Worm (Caenorhabditis elegans) whole organism, L1 larva: ENCODE measurements around the gene dlc-5.

Experiments used
- C16A3.4 ChIP-seq: fragments of 150-350 bp; optimal IDR thresholded peaks from 2 replicates; lab custom pipeline; 2014; ENCODE audit warnings: missing biosample characterization, missing genetic modification characterization
- C34B4.2 ChIP-seq: sonication (generic microtip); optimal IDR thresholded peaks from 2 replicates; lab custom pipeline; 2017; ENCODE audit warnings: mild to moderate bottlenecking, missing genetic modification characterization, missing compliant biosample characterization
- F16B12.6 ChIP-seq: fragments of 150-350 bp; optimal IDR thresholded peaks from 2 replicates; lab custom pipeline; 2014; ENCODE audit warnings: missing biosample characterization, missing genetic modification characterization
- aha-1 ChIP-seq: fragments of 150-350 bp; optimal IDR thresholded peaks from 2 replicates; lab custom pipeline; 2014; ENCODE audit warnings: missing biosample characterization, missing genetic modification characterization
- aly-2 ChIP-seq: fragments of 150-350 bp; optimal IDR thresholded peaks from 2 replicates; lab custom pipeline; 2014; ENCODE audit warnings: missing biosample characterization, missing genetic modification characterization
- ceh-63 ChIP-seq: fragments of 200-800 bp; sonication (Bioruptor generic); optimal IDR thresholded peaks from 2 replicates; lab custom pipeline; 2018; ENCODE audit warnings: mild to moderate bottlenecking, missing genetic modification characterization, missing compliant biosample characterization
- ceh-8 ChIP-seq: fragments of 200-800 bp; sonication (Bioruptor generic); optimal IDR thresholded peaks from 2 replicates; lab custom pipeline; 2018; ENCODE audit warnings: mild to moderate bottlenecking, missing genetic modification characterization, moderate library complexity, missing compliant biosample characterization
- dpl-1 ChIP-seq, 3 experiments: fragments of 150-350 bp in 2 of 3; sonication (generic microtip) in 1 of 3; optimal IDR thresholded peaks; 2 replicates each; lab custom pipeline; 2014 to 2017; ENCODE audit warnings: missing biosample characterization in 3 of 3, missing genetic modification characterization in 3 of 3, missing genetic modification reagents in 3 of 3
- dsc-1 ChIP-seq: sonication (generic microtip); optimal IDR thresholded peaks from 2 replicates; lab custom pipeline; 2016; ENCODE audit warnings: mild to moderate bottlenecking, missing genetic modification characterization, missing compliant biosample characterization
- efl-1 ChIP-seq, 4 experiments: fragments of 150-350 bp; optimal IDR thresholded peaks in 3 of 4; peaks in 1 of 4; 1 replicate in 1 of 4; 2 replicates in 3 of 4; lab custom pipeline; 2014; ENCODE audit warnings: missing biosample characterization in 2 of 4, missing genetic modification characterization in 2 of 4, missing genetic modification reagents in 2 of 4
- efl-3 ChIP-seq: fragments of 200-800 bp; sonication (Bioruptor generic); optimal IDR thresholded peaks from 2 replicates; lab custom pipeline; 2018; ENCODE audit warnings: mild to moderate bottlenecking, missing genetic modification characterization, missing compliant biosample characterization
- egl-13 ChIP-seq: sonication (generic microtip); optimal IDR thresholded peaks from 2 replicates; lab custom pipeline; 2016; ENCODE audit warnings: missing genotype, missing genetic modification reagents, missing genetic modification characterization, missing compliant biosample characterization
- egl-27 ChIP-seq, 2 experiments: fragments of 150-350 bp in 1 of 2; sonication (generic microtip); optimal IDR thresholded peaks; 3 replicates each; lab custom pipeline; 2017 to 2018; ENCODE audit warnings: missing biosample characterization in 2 of 2, missing genetic modification characterization in 2 of 2, missing genetic modification reagents in 2 of 2
- elt-3 ChIP-seq, 6 experiments: fragments of 150-350 bp in 1 of 6; sonication (generic microtip); optimal IDR thresholded peaks; 2 replicates each; lab custom pipeline; 2017 to 2018; ENCODE audit warnings: missing biosample characterization in 6 of 6, missing genetic modification characterization in 6 of 6, inconsistent platforms in 1 of 6
- ets-5 ChIP-seq: fragments of 200-800 bp; sonication (Bioruptor generic); IDR thresholded peaks from 2 replicates; pipeline ENCODE4 v1.3.6; 2022; ENCODE audit warnings: missing genetic modification characterization, missing compliant biosample characterization
- fkh-10 ChIP-seq: sonication (generic microtip); optimal IDR thresholded peaks from 2 replicates; lab custom pipeline; 2017; ENCODE audit warnings: missing biosample characterization, missing genetic modification reagents, missing genetic modification characterization
- fkh-8 ChIP-seq: sonication (generic microtip); optimal IDR thresholded peaks from 2 replicates; lab custom pipeline; 2016; ENCODE audit warnings: mild to moderate bottlenecking, missing genetic modification characterization, missing compliant biosample characterization
- fos-1 ChIP-seq: fragments of 150-350 bp; optimal IDR thresholded peaks from 2 replicates; lab custom pipeline; 2014; ENCODE audit warnings: missing biosample characterization, missing genetic modification characterization
- hlh-4 ChIP-seq: sonication (generic microtip); optimal IDR thresholded peaks from 2 replicates; lab custom pipeline; 2016; ENCODE audit warnings: mild to moderate bottlenecking, missing genetic modification characterization, missing compliant biosample characterization
- irx-1 ChIP-seq: sonication (generic microtip); optimal IDR thresholded peaks from 2 replicates; lab custom pipeline; 2016; ENCODE audit warnings: missing genetic modification characterization, missing compliant biosample characterization
- isw-1 ChIP-seq: fragments of 200-800 bp; sonication (Bioruptor generic); IDR thresholded peaks from 2 replicates; pipeline ENCODE4 v1.3.6; 2022; ENCODE audit warnings: missing genetic modification characterization, missing compliant biosample characterization
- lin-14 ChIP-seq: fragments of 200-800 bp; sonication (Bioruptor generic); optimal IDR thresholded peaks from 2 replicates; lab custom pipeline; 2018; ENCODE audit warnings: mild to moderate bottlenecking, missing genetic modification characterization, moderate library complexity, missing compliant biosample characterization
- mdl-1 ChIP-seq, 2 experiments: fragments of 150-350 bp; optimal IDR thresholded peaks; 2 replicates each; lab custom pipeline; 2014 to 2017; ENCODE audit warnings: missing biosample characterization in 2 of 2, missing genetic modification characterization in 2 of 2, inconsistent platforms in 1 of 2
- mef-2 ChIP-seq: fragments of 150-350 bp; optimal IDR thresholded peaks from 2 replicates; lab custom pipeline; 2014; ENCODE audit warnings: missing biosample characterization, missing genetic modification characterization
- mep-1 ChIP-seq: fragments of 150-350 bp; optimal IDR thresholded peaks from 2 replicates; lab custom pipeline; 2014; ENCODE audit warnings: missing biosample characterization, missing genetic modification characterization
- nhr-11 ChIP-seq: fragments of 150-350 bp; optimal IDR thresholded peaks from 2 replicates; lab custom pipeline; 2014; ENCODE audit warnings: missing biosample characterization, missing genetic modification characterization
- nhr-12 ChIP-seq: sonication (generic microtip); optimal IDR thresholded peaks from 2 replicates; lab custom pipeline; 2017; ENCODE audit warnings: missing biosample characterization, missing genetic modification characterization
- nhr-19 ChIP-seq: fragments of 200-800 bp; sonication (Bioruptor generic); conservative IDR thresholded peaks from 2 replicates; pipeline ENCODE4 v1.3.6; 2022; ENCODE audit warnings: missing genetic modification characterization, missing compliant biosample characterization
- nhr-237 ChIP-seq: fragments of 150-350 bp; optimal IDR thresholded peaks from 2 replicates; lab custom pipeline; 2014; ENCODE audit warnings: missing biosample characterization, missing genetic modification characterization
- nhr-28 ChIP-seq: fragments of 150-350 bp; optimal IDR thresholded peaks from 2 replicates; lab custom pipeline; 2014; ENCODE audit warnings: missing biosample characterization, missing genetic modification characterization
- nhr-47 ChIP-seq: sonication (generic microtip); optimal IDR thresholded peaks from 2 replicates; lab custom pipeline; 2016; ENCODE audit warnings: mild to moderate bottlenecking, missing genetic modification characterization, moderate library complexity, missing compliant biosample characterization
- nhr-71 ChIP-seq: sonication (generic microtip); optimal IDR thresholded peaks from 2 replicates; lab custom pipeline; 2016; ENCODE audit warnings: mild to moderate bottlenecking, missing genetic modification characterization, moderate library complexity, missing compliant biosample characterization
- nhr-76 ChIP-seq: sonication (generic microtip); optimal IDR thresholded peaks from 2 replicates; lab custom pipeline; 2017; ENCODE audit warnings: missing biosample characterization, missing genetic modification characterization
- nhr-84 ChIP-seq: sonication (generic microtip); optimal IDR thresholded peaks from 2 replicates; lab custom pipeline; 2017; ENCODE audit warnings: missing biosample characterization, missing genetic modification characterization
- nhr-85 ChIP-seq: sonication (generic microtip); peaks from one replicate; lab custom pipeline; 2016; ENCODE audit warnings: missing genetic modification characterization, inconsistent platforms, missing compliant biosample characterization
- pax-3 ChIP-seq: fragments of 200-800 bp; sonication (Bioruptor generic); optimal IDR thresholded peaks from 2 replicates; lab custom pipeline; 2018; ENCODE audit warnings: mild to moderate bottlenecking, missing genetic modification characterization, moderate library complexity, missing compliant biosample characterization
- rnt-1 ChIP-seq: sonication (generic microtip); optimal IDR thresholded peaks from 2 replicates; lab custom pipeline; 2016; ENCODE audit warnings: mild to moderate bottlenecking, missing genetic modification characterization, moderate library complexity, missing compliant biosample characterization
- snpc-4 ChIP-seq: fragments of 150-350 bp; optimal IDR thresholded peaks from 2 replicates; lab custom pipeline; 2014; ENCODE audit warnings: missing biosample characterization, missing genetic modification characterization
- sup-37 ChIP-seq: fragments of 200-800 bp; sonication (Bioruptor generic); optimal IDR thresholded peaks from 2 replicates; lab custom pipeline; 2018; ENCODE audit warnings: mild to moderate bottlenecking, missing genetic modification characterization, missing compliant biosample characterization
- swsn-7 ChIP-seq: sonication (generic microtip); optimal IDR thresholded peaks from 2 replicates; lab custom pipeline; 2016; ENCODE audit warnings: missing genetic modification characterization, missing compliant biosample characterization
- tlp-1 ChIP-seq: fragments of 150-350 bp; optimal IDR thresholded peaks from 2 replicates; lab custom pipeline; 2014; ENCODE audit warnings: missing biosample characterization, missing genetic modification characterization
- unc-86 ChIP-seq: sonication (generic microtip); optimal IDR thresholded peaks from 2 replicates; lab custom pipeline; 2016; ENCODE audit warnings: missing genetic modification characterization, missing compliant biosample characterization
- vab-15 ChIP-seq: sonication (generic microtip); optimal IDR thresholded peaks from 2 replicates; lab custom pipeline; 2017; ENCODE audit warnings: missing genotype, mild to moderate bottlenecking, missing genetic modification characterization, missing compliant biosample characterization
- xbp-1 ChIP-seq: sonication (generic microtip); optimal IDR thresholded peaks from 2 replicates; lab custom pipeline; 2016; ENCODE audit warnings: missing genetic modification characterization, missing compliant biosample characterization
- ztf-11 ChIP-seq, 2 experiments: sonication (generic microtip); optimal IDR thresholded peaks; 2 replicates each; lab custom pipeline; 2016 to 2017; ENCODE audit warnings: missing genetic modification characterization in 2 of 2, missing biosample characterization in 1 of 2, missing compliant biosample characterization in 1 of 2
- ztf-4 ChIP-seq: fragments of 150-350 bp; optimal IDR thresholded peaks from 2 replicates; lab custom pipeline; 2014; ENCODE audit warnings: missing biosample characterization, missing genetic modification characterization

Gene dlc-5

DNA sequence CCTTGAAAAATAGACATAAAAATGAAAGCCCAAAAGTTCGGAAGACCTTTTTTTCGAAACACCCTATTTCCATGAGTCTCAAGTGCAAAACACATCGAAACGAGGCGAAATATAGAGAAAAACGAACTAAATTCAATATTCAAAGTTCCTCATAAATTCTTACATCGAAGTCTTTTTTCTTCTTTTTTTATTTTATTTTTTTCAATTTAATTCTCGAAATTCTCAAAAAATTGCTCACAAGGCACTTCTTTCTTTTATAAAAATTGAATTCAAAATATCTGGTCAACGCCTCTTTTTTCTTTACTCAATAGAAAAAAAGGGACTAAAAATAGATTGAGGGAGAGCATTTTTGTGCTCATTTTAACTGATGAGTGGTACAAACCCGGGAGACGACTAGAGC lies 42.8 kb upstream of the dlc-5 start:
- TF ChIP-seq C34B4.2: no peak
- no peak for TF ChIP-seq aly-2 (tag; lab: Kevin White, UChicago)
- no peak for TF ChIP-seq irx-1
- TF ChIP-seq fkh-10 (GFP tag; lab: Kevin White, UChicago): peak; percentile 54

ce11 chrIV:6402386-6402905 lies 35.6 kb upstream of the dlc-5 start, which contains the start of gene sfrp-1:
sfrp-1 (minus strand) TSS chrIV:6402436.
- TF ChIP-seq nhr-85: no peak
- TF ChIP-seq mep-1 (tag; lab: Kevin White, UChicago): no peak
- TF ChIP-seq vab-15 (tag; lab: Kevin White, UChicago): no peak
- TF ChIP-seq egl-27 (tag; optimal IDR thresholded peaks at IDR 0.05; lab: Kevin White, UChicago): no peak
- TF ChIP-seq elt-3 (tag; optimal IDR thresholded peaks at IDR 0.05; lab: Kevin White, UChicago): no peak
- TF ChIP-seq lin-14 (GFP tag; lab: Kevin White, UChicago): no peak
- TF ChIP-seq ets-5 (GFP tag; lab: Robert Waterston, UW): no peak
- TF ChIP-seq nhr-237 (tag; lab: Kevin White, UChicago): no peak
- no peak for TF ChIP-seq nhr-12 (tag; lab: Kevin White, UChicago)
- TF ChIP-seq tlp-1 (tag; lab: Kevin White, UChicago): no peak
- TF ChIP-seq xbp-1 (tag; lab: Kevin White, UChicago): no peak

- TF ChIP-seq nhr-71 (tag; lab: Kevin White, UChicago) (peak; percentile 22), pax-3 (tag; lab: Kevin White, UChicago) (peak; percentile 8), fkh-8 (peak; percentile 52), unc-86 (tag; lab: Kevin White, UChicago) (no peak), hlh-4 (peak; percentile 64), tlp-1 (tag; lab: Kevin White, UChicago) (no peak)
Measured at ce11 chrIV:6403399-6403798, 34.6 kb upstream of the dlc-5 start.

ce11 chrIV:6404871-6405270 lies 33.1 kb upstream of the dlc-5 start, which contains the start of gene srv-13:
srv-13 (plus strand) TSS chrIV:6405171.
- TF ChIP-seq efl-1 (optimal IDR thresholded peaks at IDR 0.05; lab: Kevin White, UChicago): no peak
- TF ChIP-seq efl-1 (GFP tag; optimal IDR thresholded peaks at IDR 0.05 in 1 of 2; lab: Kevin White, UChicago): no peak
- no peak for TF ChIP-seq nhr-19 (GFP tag; lab: Robert Waterston, UW)
- TF ChIP-seq nhr-47 (tag; lab: Kevin White, UChicago): no peak
- no peak for TF ChIP-seq egl-13 (tag; lab: Kevin White, UChicago)
- TF ChIP-seq C16A3.4 (tag; lab: Kevin White, UChicago): no peak
- TF ChIP-seq sup-37: no peak
- TF ChIP-seq nhr-28 (tag; lab: Kevin White, UChicago): no peak
- no peak for TF ChIP-seq efl-3 (GFP tag; lab: Kevin White, UChicago)
- TF ChIP-seq ets-5 (GFP tag; lab: Robert Waterston, UW): no peak
- no peak for TF ChIP-seq dsc-1 (tag; lab: Kevin White, UChicago)
- no peak for TF ChIP-seq mef-2 (tag; lab: Kevin White, UChicago)
- no peak for TF ChIP-seq ztf-4 (tag; lab: Kevin White, UChicago)
- TF ChIP-seq nhr-84 (tag; lab: Kevin White, UChicago): no peak
- no peak for TF ChIP-seq ceh-8 (GFP tag; lab: Kevin White, UChicago)
- no peak for TF ChIP-seq irx-1
- no peak for TF ChIP-seq nhr-11 (tag; lab: Kevin White, UChicago)
- TF ChIP-seq nhr-12 (tag; lab: Kevin White, UChicago): no peak

DNA sequence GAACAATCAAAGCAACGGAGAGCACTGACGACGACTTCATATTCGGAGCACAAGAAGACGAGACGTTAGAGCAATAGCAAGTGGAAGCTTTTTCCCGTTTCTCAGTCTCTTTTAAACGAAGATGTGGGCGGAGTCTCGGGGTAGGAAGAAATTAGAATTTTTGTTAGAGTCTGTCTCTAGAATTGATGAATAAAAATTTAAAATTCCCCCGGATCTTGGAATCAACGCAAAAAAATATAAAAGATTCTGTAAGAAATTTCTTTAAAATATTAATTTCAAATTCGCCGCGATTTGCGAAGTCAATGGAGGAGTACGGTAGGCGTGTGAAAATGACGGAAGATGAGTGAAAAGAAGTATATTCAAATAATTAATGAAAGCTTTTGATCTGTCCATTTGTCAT lies 24.5 kb upstream of the dlc-5 start, which contains the start of gene nlp-71:
Gene nlp-71, minus strand, starts transcription at position 101 of the 400 bp plus-strand sequence.
- TF ChIP-seq C16A3.4 (tag; lab: Kevin White, UChicago) (no peak), nhr-28 (tag; lab: Kevin White, UChicago) (no peak), snpc-4 (tag; lab: Kevin White, UChicago) (no peak), isw-1 (GFP tag; lab: Robert Waterston, UW) (no peak), rnt-1 (tag; lab: Kevin White, UChicago) (no peak), mdl-1 (tag; optimal IDR thresholded peaks at IDR 0.05; lab: Kevin White, UChicago) (no peak), nhr-71 (tag; lab: Kevin White, UChicago) (no peak), swsn-7 (tag; lab: Kevin White, UChicago) (no peak), egl-13 (tag; lab: Kevin White, UChicago) (no peak), dpl-1 (GFP tag; optimal IDR thresholded peaks at IDR 0.05; lab: Kevin White, UChicago) (no peak), aha-1 (tag; lab: Kevin White, UChicago) (no peak), fos-1 (tag; lab: Kevin White, UChicago) (no peak), nhr-47 (tag; lab: Kevin White, UChicago) (no peak), ztf-11 (tag; optimal IDR thresholded peaks at IDR 0.05; lab: Kevin White, UChicago) (no peak), F16B12.6 (tag; lab: Kevin White, UChicago) (no peak), nhr-76 (tag; lab: Kevin White, UChicago) (no peak), ceh-63 (GFP tag; lab: Kevin White, UChicago) (no peak)
